Worm (Caenorhabditis elegans): ENCODE data around the gene smg-6.
A peak's percentile ranks its signal among the peaks of the same experiment; 100 is the strongest.

The smg-6 gene

DNA sequence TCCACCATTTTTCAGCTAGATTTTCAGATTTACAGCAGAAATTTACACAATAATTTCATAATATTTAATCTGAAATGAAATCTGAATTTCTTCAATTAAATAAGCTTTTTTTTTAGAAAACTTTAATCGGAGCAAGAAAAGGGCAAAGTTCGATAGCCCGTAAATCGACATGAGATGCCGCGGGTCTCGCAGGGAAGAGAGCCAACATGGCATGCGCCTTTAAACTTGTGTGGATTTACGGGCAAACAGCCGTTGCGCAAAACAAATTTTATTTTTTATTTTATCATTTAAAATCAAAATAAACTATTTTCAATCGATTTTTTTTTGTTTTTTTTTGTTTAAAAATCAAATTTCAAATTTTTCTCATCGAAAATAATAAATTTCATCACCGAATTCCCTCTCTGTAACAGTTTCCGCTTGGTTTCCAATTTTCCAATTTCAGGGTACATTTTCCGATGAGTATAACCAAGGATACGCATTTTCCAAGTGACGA, 55.0 kb downstream of the smg-6 start, which contains the start of the genes Y54F10AM.15, rbc-2 and ndua-8 (continued):
- no peak for TF ChIP-seq F37B4.10 (GFP tag; IDR thresholded peaks at IDR 0.05)
- peak; percentile 48 for TF ChIP-seq xnd-1 (tag; optimal IDR thresholded peaks at IDR 0.05)
- TF ChIP-seq Y53F4B.3 (GFP tag; IDR thresholded peaks at IDR 0.05): no peak
- TF ChIP-seq snpc-1.1 (tag; optimal IDR thresholded peaks at IDR 0.05; ENCODE audit: insufficient read depth): peak; percentile 28
- no peak for TF ChIP-seq F55B11.4 (tag; optimal IDR thresholded peaks at IDR 0.05; ENCODE audit: borderline replicate concordance, insufficient read depth)
- no peak for TF ChIP-seq K11D2.4 (GFP tag; IDR thresholded peaks at IDR 0.05)
- no peak for TF ChIP-seq F57A8.1 (GFP tag; optimal IDR thresholded peaks at IDR 0.05)
- TF ChIP-seq hrde-1 (tag; optimal IDR thresholded peaks at IDR 0.05; ENCODE audit: borderline replicate concordance): no peak
- no peak for TF ChIP-seq B0261.1 (tag; optimal IDR thresholded peaks at IDR 0.05)
- no peak for TF ChIP-seq sea-2 (GFP tag; IDR thresholded peaks at IDR 0.05)
- TF ChIP-seq egl-18 (GFP tag; IDR thresholded peaks at IDR 0.05): no peak
- TF ChIP-seq bed-1 (GFP tag; IDR thresholded peaks at IDR 0.05): no peak
- no peak for TF ChIP-seq nhr-27 (tag; optimal IDR thresholded peaks at IDR 0.05)
- peak; percentile 38 for TF ChIP-seq efl-1 (GFP tag; optimal IDR thresholded peaks at IDR 0.05)
- TF ChIP-seq nfya-2 (GFP tag; IDR thresholded peaks at IDR 0.05): no peak
- no peak for TF ChIP-seq nfya-1 (tag; optimal IDR thresholded peaks at IDR 0.05; ENCODE audit: borderline replicate concordance, insufficient read depth)
- TF ChIP-seq ceh-58 (GFP tag; IDR thresholded peaks at IDR 0.05): no peak
- TF ChIP-seq lag-1 (GFP tag; IDR thresholded peaks at IDR 0.05): no peak
- TF ChIP-seq tlf-1 (GFP tag; optimal IDR thresholded peaks at IDR 0.05): peak; percentile 71
- no peak for TF ChIP-seq nhr-120 (GFP tag; IDR thresholded peaks at IDR 0.05)
- peak; percentile 83 for TF ChIP-seq lin-54 (GFP tag; optimal IDR thresholded peaks at IDR 0.05)
- TF ChIP-seq pbrm-1 (GFP tag; IDR thresholded peaks at IDR 0.05): peak; percentile 87
- no peak for TF ChIP-seq rec-8 (tag; optimal IDR thresholded peaks at IDR 0.05)
- no peak for TF ChIP-seq Y79H2A.3 (GFP tag; conservative IDR thresholded peaks at IDR 0.05)
- TF ChIP-seq cebp-1 (GFP tag; IDR thresholded peaks at IDR 0.05): peak; percentile 25; the same call in 1 of the 2 replicates
- peak; percentile 83 for TF ChIP-seq cebp-1 (tag; optimal IDR thresholded peaks at IDR 0.05)
- TF ChIP-seq ama-1 (optimal IDR thresholded peaks at IDR 0.05): no peak
- TF ChIP-seq ama-1 (GFP tag; optimal IDR thresholded peaks at IDR 0.05): no peak
- no peak for TF ChIP-seq ccch-3 (GFP tag; optimal IDR thresholded peaks at IDR 0.05)
- no peak for TF ChIP-seq aptf-3 (GFP tag; IDR thresholded peaks at IDR 0.05)
- TF ChIP-seq ekl-4 (GFP tag; IDR thresholded peaks at IDR 0.05): no peak; the same call in 1 of the 2 replicates
- no peak for TF ChIP-seq sptf-2 (GFP tag; optimal IDR thresholded peaks at IDR 0.05)
- no peak for TF ChIP-seq gei-17 (GFP tag; optimal IDR thresholded peaks at IDR 0.05)
- no peak for TF ChIP-seq ets-4 (GFP tag; optimal IDR thresholded peaks at IDR 0.05)
- TF ChIP-seq lsy-27 (tag; optimal IDR thresholded peaks at IDR 0.05; ENCODE audit: borderline replicate concordance, insufficient read depth): no peak
- peak; percentile 37 for TF ChIP-seq nhr-80 (tag; optimal IDR thresholded peaks at IDR 0.05)
- no peak for TF ChIP-seq hmg-20 (GFP tag; IDR thresholded peaks at IDR 0.05)
- TF ChIP-seq hmg-1.2 (GFP tag; IDR thresholded peaks at IDR 0.05): no peak; the same call in none of the 2 replicates
- peak; percentile 47 for TF ChIP-seq unc-130 (GFP tag; optimal IDR thresholded peaks at IDR 0.05)
- peak; percentile 54 for TF ChIP-seq K12H6.12 (tag; optimal IDR thresholded peaks at IDR 0.05)
- no peak for TF ChIP-seq Y95B8A.8 (GFP tag; IDR thresholded peaks at IDR 0.05)
- no peak for TF ChIP-seq cebp-2 (GFP tag; IDR thresholded peaks at IDR 0.05)
- no peak for TF ChIP-seq attf-6 (GFP tag; IDR thresholded peaks at IDR 0.05)
- TF ChIP-seq ztf-3 (GFP tag; optimal IDR thresholded peaks at IDR 0.05): no peak
- TF ChIP-seq F33H1.4 (GFP tag; IDR thresholded peaks at IDR 0.05): peak; percentile 100
- TF ChIP-seq let-526 (GFP tag; IDR thresholded peaks at IDR 0.05): no peak
- TF ChIP-seq sdz-38 (tag; optimal IDR thresholded peaks at IDR 0.05): no peak
- peak; percentile 62 for TF ChIP-seq dpl-1 (GFP tag; optimal IDR thresholded peaks at IDR 0.05)
- no peak for TF ChIP-seq ceh-40 (GFP tag; IDR thresholded peaks at IDR 0.05)

Data from whole organism, young adult.